Fruit fly (Drosophila melanogaster): Measurements from ENCODE around the gene Cyp4d14.

Gene Cyp4d14

DNA sequence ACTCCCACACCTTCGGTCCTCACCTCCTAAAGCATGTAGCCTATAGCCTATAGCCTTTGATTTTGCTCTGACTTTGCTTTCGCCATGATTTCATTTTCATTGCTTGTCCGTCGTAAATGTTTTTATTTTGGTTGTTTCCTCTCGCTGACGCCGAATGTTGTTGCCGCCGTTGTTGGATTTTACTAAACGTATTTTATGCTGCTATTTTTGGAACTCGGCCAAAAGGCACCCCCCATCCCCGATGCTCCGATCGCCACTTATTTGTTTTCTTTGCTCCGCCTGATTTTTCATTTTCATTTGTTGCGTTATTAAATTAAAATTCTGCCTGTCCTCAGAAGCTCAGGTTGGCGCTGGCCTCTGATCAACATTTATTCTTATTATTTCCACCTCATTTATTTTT is 44.1 kb upstream of the Cyp4d14 start:
- TF ChIP-seq CG6276 (GFP tag; optimal IDR thresholded peaks at IDR 0.05) (no peak), Ets21C (GFP tag; optimal IDR thresholded peaks at IDR 0.05) (no peak), net (GFP tag; optimal IDR thresholded peaks at IDR 0.05) (peak; percentile 23), achi (GFP tag; optimal IDR thresholded peaks at IDR 0.05) (no peak), ss (GFP tag; optimal IDR thresholded peaks at IDR 0.05) (no peak)

DNA sequence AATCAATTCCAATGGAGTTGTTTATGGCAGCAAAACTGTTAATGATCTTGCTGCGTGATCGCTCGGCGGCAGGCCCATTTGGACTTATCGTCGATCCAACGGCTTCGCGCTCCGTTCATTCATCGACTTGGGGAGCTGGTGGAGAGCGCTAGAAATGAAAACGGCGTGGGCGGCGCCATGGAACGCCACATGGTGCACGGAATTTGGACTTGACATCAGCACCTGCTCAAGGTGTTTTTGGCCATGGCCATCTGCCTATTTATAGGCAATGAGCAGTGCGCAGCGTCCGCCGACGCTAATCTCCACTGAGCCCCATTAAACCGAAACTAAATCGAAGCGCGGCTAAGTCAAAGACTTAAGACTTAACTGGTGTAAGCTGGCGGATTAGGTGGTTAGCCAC is 43.3 kb upstream of the Cyp4d14 start:
- TF ChIP-seq CG3919 (GFP tag; optimal IDR thresholded peaks at IDR 0.05) (no peak), lz (GFP tag; optimal IDR thresholded peaks at IDR 0.05) (no peak), CG6808 (GFP tag; optimal IDR thresholded peaks at IDR 0.05) (no peak), acj6 (GFP tag; optimal IDR thresholded peaks at IDR 0.05) (no peak), CG32006 (GFP tag; optimal IDR thresholded peaks at IDR 0.05) (no peak), Ets96B (tag; optimal IDR thresholded peaks at IDR 0.05) (no peak)

dm6 chrX:2213759-2214406 is 38.8 kb upstream of the Cyp4d14 start, which contains the start of gene SmydA-8:
Gene SmydA-8, minus strand, starts transcription at chrX:2213809.
- TF ChIP-seq Met (GFP tag; optimal IDR thresholded peaks at IDR 0.05) (no peak), Eip78C (GFP tag) (peak; percentile 55), svp (GFP tag) (peak; percentile 80), Eip75B (GFP tag; optimal IDR thresholded peaks at IDR 0.05) (peak; percentile 31)

- TF ChIP-seq Lpt (GFP tag; optimal IDR thresholded peaks at IDR 0.05) = no peak
- no peak for TF ChIP-seq Eip75B (GFP tag; optimal IDR thresholded peaks at IDR 0.05)
- peak; percentile 12 for TF ChIP-seq Met (GFP tag; optimal IDR thresholded peaks at IDR 0.05)
- TF ChIP-seq CG8119 (GFP tag; IDR thresholded peaks at IDR 0.05) = 0 out of 3 replicates have a peak, but pooled peaks have one; percentile 16
- TF ChIP-seq CG4318 (GFP tag; optimal IDR thresholded peaks at IDR 0.05) = no peak
- no peak for TF ChIP-seq CG11762 (GFP tag; optimal IDR thresholded peaks at IDR 0.05; ENCODE audit: insufficient read depth)
- no peak for TF ChIP-seq CG3032 (tag; optimal IDR thresholded peaks at IDR 0.05)
- no peak for TF ChIP-seq CG11294 (GFP tag; IDR thresholded peaks at IDR 0.05)
- TF ChIP-seq Eip78C (GFP tag) = peak; percentile 20
- TF ChIP-seq eg (GFP tag; IDR thresholded peaks at IDR 0.05) = peak; percentile 36; the same call in 1 of the 3 replicates
- TF ChIP-seq Hr39 (GFP tag; optimal IDR thresholded peaks at IDR 0.05) = no peak
- TF ChIP-seq CG9139 (GFP tag; optimal IDR thresholded peaks at IDR 0.05) = no peak
- TF ChIP-seq Sox102F (GFP tag; optimal IDR thresholded peaks at IDR 0.05) = no peak
- TF ChIP-seq CG15336 (GFP tag; IDR thresholded peaks at IDR 0.05) = peak; percentile 42; the same call in 1 of the 2 replicates
- no peak for TF ChIP-seq Sox15 (GFP tag; optimal IDR thresholded peaks at IDR 0.05)
- TF ChIP-seq topi (GFP tag; optimal IDR thresholded peaks at IDR 0.05) = peak; percentile 9
- TF ChIP-seq CG7368 (GFP tag; optimal IDR thresholded peaks at IDR 0.05) = no peak
- peak; percentile 92 for TF ChIP-seq svp (GFP tag)
- TF ChIP-seq CG6163 (GFP tag; IDR thresholded peaks at IDR 0.05) = 0 out of 3 replicates have a peak, but pooled peaks have one; percentile 34
- no peak for TF ChIP-seq CG34406 (GFP tag; optimal IDR thresholded peaks at IDR 0.05)
- no peak for TF ChIP-seq vri (GFP tag; optimal IDR thresholded peaks at IDR 0.05)
- no peak for TF ChIP-seq CG6854 (GFP tag; optimal IDR thresholded peaks at IDR 0.05)
- TF ChIP-seq CG8632 (GFP tag; optimal IDR thresholded peaks at IDR 0.05) = no peak
- no peak for TF ChIP-seq CG32006 (GFP tag; optimal IDR thresholded peaks at IDR 0.05)
- no peak for TF ChIP-seq spab (GFP tag; optimal IDR thresholded peaks at IDR 0.05)
- TF ChIP-seq CG31627 (GFP tag; optimal IDR thresholded peaks at IDR 0.05) = no peak
- peak; percentile 33 for TF ChIP-seq Hr4 (GFP tag; optimal IDR thresholded peaks at IDR 0.05)
- TF ChIP-seq salr (GFP tag; optimal IDR thresholded peaks at IDR 0.05) = no peak
Measured at dm6 chrX:2212327-2212820, 37.3 kb upstream of the Cyp4d14 start.
